Fruit fly (Drosophila melanogaster): ENCODE measurements around the gene rudhira.

The rudhira gene

DNA sequence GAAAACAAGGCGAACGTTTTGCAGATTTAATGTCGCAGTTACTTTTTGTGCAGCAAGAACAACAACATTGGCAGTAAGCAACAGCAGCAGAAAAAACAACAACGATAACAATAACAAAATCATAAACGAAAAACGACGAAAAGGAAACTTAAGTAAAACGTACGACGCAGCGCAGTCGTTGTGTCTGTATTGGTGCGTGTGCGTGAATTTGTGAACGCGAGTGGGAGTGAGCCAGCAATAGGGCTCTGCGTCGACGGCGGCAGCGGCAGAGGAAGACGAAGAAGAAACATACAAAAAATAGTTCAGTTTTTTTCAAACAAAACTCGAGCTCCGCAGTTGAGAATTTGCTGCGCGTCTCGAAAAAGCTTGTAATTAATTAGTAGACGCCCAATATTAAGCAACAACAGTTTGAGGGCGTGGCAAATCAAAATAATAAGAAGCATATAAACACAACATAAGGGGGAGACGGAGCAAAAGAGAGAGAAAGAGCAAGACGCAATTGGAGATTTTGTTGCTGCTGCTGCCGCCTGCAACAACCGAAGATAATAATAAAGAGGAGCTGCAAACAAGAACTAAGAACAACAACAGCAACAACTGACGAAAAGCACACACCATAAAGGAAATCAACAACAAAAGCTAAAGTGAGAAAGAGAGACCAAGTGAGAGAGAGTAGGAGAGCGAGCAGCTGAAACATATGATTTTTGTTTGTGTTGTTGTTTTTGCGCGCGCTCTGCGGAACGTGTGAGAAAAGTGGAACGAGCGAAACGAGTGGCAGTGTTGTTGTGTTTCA is 680 bp downstream of the rudhira start (continued):
- TF ChIP-seq Hmr (GFP tag; optimal IDR thresholded peaks at IDR 0.05) (no peak), CG10959 (GFP tag; IDR thresholded peaks at IDR 0.05) (no peak), CG8290 (GFP tag; optimal IDR thresholded peaks at IDR 0.05) (no peak), CG8290 (tag; optimal IDR thresholded peaks at IDR 0.05) (peak in 1 of 2 experiments; percentile 16), CG15073 (GFP tag; optimal IDR thresholded peaks at IDR 0.05) (no peak), nom (GFP tag; optimal IDR thresholded peaks at IDR 0.05) (peak; percentile 15), ac (GFP tag; optimal IDR thresholded peaks at IDR 0.05) (no peak), CG3163 (GFP tag; optimal IDR thresholded peaks at IDR 0.05) (peak; percentile 35), CG4360 (GFP tag; IDR thresholded peaks at IDR 0.05) (peak; percentile 93), crol (GFP tag; IDR thresholded peaks at IDR 0.05) (peak; percentile 18; the same call in 1 of the 2 replicates), Med (GFP tag) (peak; percentile 50), Adf1 (GFP tag; IDR thresholded peaks at IDR 0.05) (peak; percentile 98), inv (GFP tag; IDR thresholded peaks at IDR 0.05; ENCODE audit: partially characterized antibody) (no peak), CG11247 (GFP tag; IDR thresholded peaks at IDR 0.05) (no peak), CG15601 (tag; optimal IDR thresholded peaks at IDR 0.05) (peak; percentile 21), CG34376 (GFP tag; optimal IDR thresholded peaks at IDR 0.05) (peak; percentile 48), CG17385 (GFP tag; optimal IDR thresholded peaks at IDR 0.05) (peak; percentile 88), sqz (GFP tag; optimal IDR thresholded peaks at IDR 0.05) (no peak), sr (GFP tag; IDR thresholded peaks at IDR 0.05) (no peak), chinmo (GFP tag; IDR thresholded peaks at IDR 0.05; ENCODE audit: partially characterized antibody) (peak; percentile 83; the same call in 1 of the 4 replicates), CG16813 (GFP tag; IDR thresholded peaks at IDR 0.05; ENCODE audit: partially characterized antibody) (no peak), bab2 (GFP tag; optimal IDR thresholded peaks at IDR 0.05) (no peak), CG12219 (GFP tag; optimal IDR thresholded peaks at IDR 0.05) (no peak), MESR4 (GFP tag; optimal IDR thresholded peaks at IDR 0.05) (peak; percentile 19), BtbVII (GFP tag; optimal IDR thresholded peaks at IDR 0.05) (peak; percentile 11), CG7556 (GFP tag; optimal IDR thresholded peaks at IDR 0.05) (no peak), CG1832 (GFP tag; optimal IDR thresholded peaks at IDR 0.05) (peak; percentile 47), Hsf (GFP tag; optimal IDR thresholded peaks at IDR 0.05) (no peak), crp (GFP tag; optimal IDR thresholded peaks at IDR 0.05) (peak in 1 of 2 experiments; percentile 73), org-1 (GFP tag; optimal IDR thresholded peaks at IDR 0.05) (no peak), CG2116 (GFP tag; optimal IDR thresholded peaks at IDR 0.05) (no peak), CG13424 (tag; optimal IDR thresholded peaks at IDR 0.05) (no peak), scrt (GFP tag; optimal IDR thresholded peaks at IDR 0.05) (no peak), Dip3 (GFP tag; optimal IDR thresholded peaks at IDR 0.05) (no peak), pfk (GFP tag; optimal IDR thresholded peaks at IDR 0.05) (peak; percentile 99), CHES-1-like (GFP tag; optimal IDR thresholded peaks at IDR 0.05) (peak; percentile 60), sd (tag; optimal IDR thresholded peaks at IDR 0.05) (peak; percentile 13), MTF-1 (GFP tag; optimal IDR thresholded peaks at IDR 0.05; ENCODE audit: borderline replicate concordance) (peak; percentile 20), CG8944 (GFP tag; optimal IDR thresholded peaks at IDR 0.05) (no peak), abd-A (tag; optimal IDR thresholded peaks at IDR 0.05) (no peak), nau (GFP tag; optimal IDR thresholded peaks at IDR 0.05) (peak; percentile 13), HLHmδ (GFP tag; optimal IDR thresholded peaks at IDR 0.05) (peak; percentile 36), kay (GFP tag; optimal IDR thresholded peaks at IDR 0.05) (no peak), psq (GFP tag; optimal IDR thresholded peaks at IDR 0.05) (peak; percentile 72), CG6175 (GFP tag; IDR thresholded peaks at IDR 0.05) (no peak), CG3407 (GFP tag; optimal IDR thresholded peaks at IDR 0.05) (peak; percentile 6), Rfx (GFP tag; IDR thresholded peaks at IDR 0.05) (no peak), yki (optimal IDR thresholded peaks at IDR 0.05) (peak; percentile 10), br (optimal IDR thresholded peaks at IDR 0.05) (no peak), Dref (GFP tag; IDR thresholded peaks at IDR 0.05) (no peak)

Measured in whole organism, embryonic.